Fruit fly (Drosophila melanogaster) whole organism, embryonic: ENCODE results near the gene Cwc25.

Source experiments
- BEAF-32 ChIP-seq: fragments of 200-800 bp; sonication (Bioruptor generic); optimal IDR thresholded peaks from 3 replicates; lab custom pipeline; 2017; ENCODE audit warnings: missing biosample characterization, missing genetic modification characterization, mild to moderate bottlenecking, moderate library complexity, missing genetic modification reagents
- CG10267 ChIP-seq: fragments of 200-800 bp; sonication (Bioruptor generic); optimal IDR thresholded peaks from 2 replicates; lab custom pipeline; 2018; ENCODE audit warnings: missing biosample characterization, mild to moderate bottlenecking, missing genetic modification characterization, moderate library complexity
- CG12299 ChIP-seq: fragments of 200-800 bp; sonication (Bioruptor generic); optimal IDR thresholded peaks from 2 replicates; lab custom pipeline; 2018; ENCODE audit warnings: missing biosample characterization, mild to moderate bottlenecking, missing genetic modification characterization
- CG1233 ChIP-seq: fragments of 200-800 bp; sonication (Bioruptor generic); optimal IDR thresholded peaks from 4 replicates; lab custom pipeline; 2018; ENCODE audit warnings: missing biosample characterization, mild to moderate bottlenecking, missing genetic modification characterization
- CG12391 ChIP-seq: fragments of 200-800 bp; sonication (Bioruptor generic); optimal IDR thresholded peaks from 3 replicates; lab custom pipeline; 2018; ENCODE audit warnings: missing biosample characterization, mild to moderate bottlenecking, missing genetic modification characterization, moderate library complexity
- CG12942 ChIP-seq: fragments of 200-800 bp; sonication (Bioruptor generic); optimal IDR thresholded peaks from 3 replicates; lab custom pipeline; 2016; ENCODE audit warnings: missing biosample characterization, missing genetic modification characterization
- CG15073 ChIP-seq: fragments of 200-800 bp; sonication (Bioruptor generic); optimal IDR thresholded peaks from 2 replicates; lab custom pipeline; 2016; ENCODE audit warnings: missing biosample characterization, missing genetic modification characterization
- CG17385 ChIP-seq: fragments of 200-800 bp; sonication (Bioruptor generic); optimal IDR thresholded peaks from 3 replicates; lab custom pipeline; 2018; ENCODE audit warnings: missing biosample characterization, mild to moderate bottlenecking, missing genetic modification characterization
- CG17912 ChIP-seq: fragments of 200-800 bp; sonication (Bioruptor generic); optimal IDR thresholded peaks from 2 replicates; lab custom pipeline; 2018; ENCODE audit warnings: missing biosample characterization, mild to moderate bottlenecking, missing genetic modification characterization
- CG18262 ChIP-seq: fragments of 200-800 bp; optimal IDR thresholded peaks from 3 replicates; lab custom pipeline; 2019; ENCODE audit warnings: missing biosample characterization, mild to moderate bottlenecking, missing genetic modification characterization, moderate library complexity
- CG2889 ChIP-seq: fragments of 200-800 bp; sonication (Bioruptor generic); IDR thresholded peaks from 3 replicates; pipeline ENCODE4 v1.3.6; 2022; ENCODE audit warnings: missing biosample characterization, missing genetic modification characterization
- CG4707 ChIP-seq: fragments of 200-800 bp; sonication (Bioruptor generic); optimal IDR thresholded peaks from 2 replicates; lab custom pipeline; 2018; ENCODE audit warnings: missing biosample characterization, mild to moderate bottlenecking, missing genetic modification characterization, moderate library complexity
- CG4820 ChIP-seq: fragments of 200-800 bp; sonication (Bioruptor generic); optimal IDR thresholded peaks from 3 replicates; lab custom pipeline; 2016; ENCODE audit warnings: missing biosample characterization, missing genetic modification characterization
- CG6689 ChIP-seq: fragments of 200-800 bp; sonication (Bioruptor generic); IDR thresholded peaks from 2 replicates; pipeline ENCODE4 v1.3.6; 2022; ENCODE audit warnings: missing biosample characterization, missing genetic modification characterization
- CG8388 ChIP-seq: fragments of 200-800 bp; sonication (Bioruptor generic); optimal IDR thresholded peaks from 2 replicates; lab custom pipeline; 2019; ENCODE audit warnings: missing biosample characterization, mild to moderate bottlenecking, missing genetic modification characterization, moderate library complexity
- Camta ChIP-seq: fragments of 200-800 bp; sonication (Bioruptor generic); optimal IDR thresholded peaks from 2 replicates; lab custom pipeline; 2016; ENCODE audit warnings: missing biosample characterization, missing genetic modification characterization
- Hand ChIP-seq: fragments of 200-800 bp; sonication (Bioruptor generic); optimal IDR thresholded peaks from 2 replicates; lab custom pipeline; 2017; ENCODE audit warnings: mild to moderate bottlenecking, missing biosample characterization, missing genetic modification reagents, missing genetic modification characterization
- Hr39 ChIP-seq: fragments of >200 bp; optimal IDR thresholded peaks from 2 replicates; lab custom pipeline; 2017
- Hr51 ChIP-seq, 2 experiments: fragments of 200-800 bp; sonication (Bioruptor generic); optimal IDR thresholded peaks; 2 replicates in 1 of 2; 3 replicates in 1 of 2; lab custom pipeline; 2016 to 2018; ENCODE audit warnings: missing biosample characterization in 2 of 2, missing genetic modification characterization in 2 of 2, mild to moderate bottlenecking in 1 of 2, moderate library complexity in 1 of 2
- Mes4 ChIP-seq: fragments of 200-800 bp; sonication (Bioruptor generic); optimal IDR thresholded peaks from 2 replicates; lab custom pipeline; 2016; ENCODE audit warnings: missing biosample characterization, missing genetic modification characterization
- NC2β ChIP-seq: fragments of 200-800 bp; sonication (Bioruptor generic); optimal IDR thresholded peaks from 2 replicates; lab custom pipeline; 2016; ENCODE audit warnings: missing biosample characterization, missing genetic modification characterization
- Poxn ChIP-seq: fragments of 200-800 bp; sonication (Bioruptor generic); IDR thresholded peaks from 2 replicates; pipeline ENCODE4 v1.3.6; 2022; ENCODE audit warnings: missing biosample characterization, missing genetic modification characterization
- Ptx1 ChIP-seq: fragments of 200-800 bp; sonication (Bioruptor generic); IDR thresholded peaks from 2 replicates; pipeline ENCODE4 v1.3.6; 2022; ENCODE audit warnings: missing biosample characterization, missing genetic modification characterization
- Ravus ChIP-seq: fragments of 200-800 bp; sonication (Bioruptor generic); IDR thresholded peaks from 2 replicates; pipeline ENCODE4 v1.3.6; 2022; ENCODE audit warnings: missing biosample characterization, missing genetic modification characterization
- Trl ChIP-seq, 3 experiments: fragments of >200 bp in 2 of 3; fragments of 200-800 bp in 1 of 3; sonication (Bioruptor generic) in 1 of 3; optimal IDR thresholded peaks; 2 replicates in 1 of 3; 3 replicates in 2 of 3; lab custom pipeline; 2016 to 2017; ENCODE audit warnings: missing biosample characterization in 1 of 3, missing genetic modification characterization in 1 of 3
- Xbp1 ChIP-seq: fragments of 200-800 bp; sonication (Bioruptor generic); optimal IDR thresholded peaks from 3 replicates; lab custom pipeline; 2016; ENCODE audit warnings: missing biosample characterization, mild to moderate bottlenecking, missing genetic modification characterization
- ara ChIP-seq: fragments of 200-800 bp; sonication (Bioruptor generic); IDR thresholded peaks from 2 replicates; pipeline ENCODE4 v1.3.6; 2022; ENCODE audit warnings: missing biosample characterization, missing genetic modification characterization
- az2 ChIP-seq: fragments of 200-800 bp; sonication (Bioruptor generic); optimal IDR thresholded peaks from 3 replicates; lab custom pipeline; 2016; ENCODE audit warnings: missing biosample characterization, missing genetic modification characterization
- bowl ChIP-seq: fragments of 200-800 bp; sonication (Bioruptor generic); IDR thresholded peaks from 2 replicates; pipeline ENCODE4 v1.3.6; 2022; ENCODE audit warnings: missing biosample characterization, missing genetic modification characterization
- cas ChIP-seq: fragments of 200-800 bp; sonication (Bioruptor generic); IDR thresholded peaks from 2 replicates; pipeline ENCODE4 v1.3.6; 2022; ENCODE audit warnings: missing biosample characterization, missing genetic modification characterization
- disco-r ChIP-seq: fragments of 200-800 bp; sonication (Bioruptor generic); optimal IDR thresholded peaks from 2 replicates; lab custom pipeline; 2016; ENCODE audit warnings: missing biosample characterization, missing genetic modification characterization
- dysf ChIP-seq: fragments of 200-800 bp; sonication (Bioruptor generic); IDR thresholded peaks from 3 replicates; pipeline ENCODE4 v1.3.6; 2022; ENCODE audit warnings: missing biosample characterization, missing genetic modification characterization
- fu2 ChIP-seq: fragments of 200-800 bp; sonication (Bioruptor generic); optimal IDR thresholded peaks from 2 replicates; lab custom pipeline; 2016; ENCODE audit warnings: missing biosample characterization, missing genetic modification characterization
- gsb ChIP-seq: fragments of 200-800 bp; sonication (Bioruptor generic); IDR thresholded peaks from 2 replicates; pipeline ENCODE4 v1.3.6; 2022; ENCODE audit warnings: missing biosample characterization, missing genetic modification characterization
- kni ChIP-seq: fragments of 200-800 bp; sonication (Bioruptor generic); optimal IDR thresholded peaks from 3 replicates; lab custom pipeline; 2017; ENCODE audit warnings: mild to moderate bottlenecking, missing biosample characterization, missing genetic modification reagents, missing genetic modification characterization
- luna ChIP-seq: fragments of 200-800 bp; sonication (Bioruptor generic); optimal IDR thresholded peaks from 2 replicates; lab custom pipeline; 2016; ENCODE audit warnings: missing biosample characterization, missing genetic modification characterization
- odd ChIP-seq: fragments of 200-800 bp; sonication (Bioruptor generic); optimal IDR thresholded peaks from 2 replicates; lab custom pipeline; 2017; ENCODE audit warnings: missing biosample characterization, mild to moderate bottlenecking, missing genetic modification characterization
- pzg ChIP-seq: fragments of 200-800 bp; sonication (Bioruptor generic); optimal IDR thresholded peaks from 3 replicates; lab custom pipeline; 2018; ENCODE audit warnings: missing biosample characterization, mild to moderate bottlenecking, missing genetic modification characterization, moderate library complexity
- ro ChIP-seq: fragments of 200-800 bp; sonication (Bioruptor generic); IDR thresholded peaks from 2 replicates; pipeline ENCODE4 v1.3.6; 2022; ENCODE audit warnings: missing biosample characterization, missing genetic modification characterization
- run ChIP-seq: fragments of 200-800 bp; sonication (Bioruptor generic); optimal IDR thresholded peaks from 3 replicates; lab custom pipeline; 2018; ENCODE audit warnings: missing biosample characterization, mild to moderate bottlenecking, missing genetic modification characterization
- salm ChIP-seq: fragments of 200-800 bp; sonication (Bioruptor generic); optimal IDR thresholded peaks from 2 replicates; lab custom pipeline; 2018; ENCODE audit warnings: missing biosample characterization, mild to moderate bottlenecking, missing genetic modification characterization
- sima ChIP-seq: fragments of 200-800 bp; sonication (Bioruptor generic); optimal IDR thresholded peaks from 2 replicates; lab custom pipeline; 2016; ENCODE audit warnings: missing biosample characterization, missing genetic modification characterization
- sna ChIP-seq: fragments of 200-800 bp; sonication (Bioruptor generic); IDR thresholded peaks from 2 replicates; pipeline ENCODE4 v1.3.6; 2022; ENCODE audit warnings: missing biosample characterization, missing genetic modification characterization; ENCODE audit not compliant: partially characterized antibody
- sob ChIP-seq: fragments of 200-800 bp; sonication (Bioruptor generic); IDR thresholded peaks from 2 replicates; pipeline ENCODE4 v1.3.6; 2022; ENCODE audit warnings: missing biosample characterization, missing genetic modification characterization
- stwl ChIP-seq: fragments of 200-800 bp; sonication (Bioruptor generic); optimal IDR thresholded peaks from 3 replicates; lab custom pipeline; 2018; ENCODE audit warnings: missing biosample characterization, mild to moderate bottlenecking, missing genetic modification characterization, moderate library complexity
- tgo ChIP-seq: fragments of 200-800 bp; sonication (Bioruptor generic); IDR thresholded peaks from 3 replicates; pipeline ENCODE4 v1.3.6; 2022; ENCODE audit warnings: missing biosample characterization, missing genetic modification characterization
- z ChIP-seq: fragments of 200-800 bp; sonication (Bioruptor generic); IDR thresholded peaks from 3 replicates; pipeline ENCODE4 v1.3.6; 2022; ENCODE audit warnings: missing biosample characterization, missing genetic modification characterization
- zen2 ChIP-seq: fragments of 200-800 bp; sonication (Bioruptor generic); IDR thresholded peaks from 3 replicates; pipeline ENCODE4 v1.3.6; 2022; ENCODE audit warnings: missing biosample characterization, missing genetic modification characterization; ENCODE audit not compliant: partially characterized antibody

Cwc25 gene

dm6 chr2L:2751085-2751710 is 6.3 kb downstream of the Cwc25 start (continued):
- TF ChIP-seq Trl (optimal IDR thresholded peaks at IDR 0.05; lab: Kevin White, UChicago) (peak in 1 of 2 experiments; percentile 55), Trl (GFP tag; optimal IDR thresholded peaks at IDR 0.05; lab: Kevin White, UChicago) (no peak), CG12391 (tag; lab: Kevin White, UChicago) (no peak), z (no peak), Hr39 (lab: Kevin White, UChicago) (no peak), Poxn (GFP tag; lab: Robert Waterston, UW) (no peak), ara (no peak), CG17912 (GFP tag; lab: Kevin White, UChicago) (no peak), luna (GFP tag; lab: Kevin White, UChicago) (no peak), Ravus (no peak), BEAF-32 (peak; percentile 4), CG15073 (GFP tag; lab: Kevin White, UChicago) (no peak)

- TF ChIP-seq az2 (GFP tag; lab: Kevin White, UChicago) (peak; percentile 84), bowl (GFP tag; lab: Robert Waterston, UW) (no peak), CG4820 (GFP tag; lab: Kevin White, UChicago) (peak; percentile 80), sima (GFP tag; lab: Kevin White, UChicago) (peak; percentile 62), dysf (GFP tag; lab: Robert Waterston, UW) (no peak), fu2 (peak; percentile 87), cas (GFP tag; lab: Robert Waterston, UW) (no peak), CG12299 (tag; lab: Kevin White, UChicago) (peak; percentile 86), sna (GFP tag; lab: Robert Waterston, UW) (no peak), salm (peak; percentile 77), Hr51 (GFP tag; optimal IDR thresholded peaks at IDR 0.05; lab: Kevin White, UChicago) (peak; percentile 70 to 92), tgo (GFP tag; lab: Robert Waterston, UW) (no peak), CG2889 (GFP tag; lab: Robert Waterston, UW) (no peak), pzg (no peak), zen2 (GFP tag; lab: Robert Waterston, UW) (no peak), odd (GFP tag; lab: Kevin White, UChicago) (peak; percentile 82), gsb (no peak), CG18262 (peak; percentile 89), CG8388 (GFP tag; lab: Kevin White, UChicago) (peak; percentile 77), sob (GFP tag; lab: Robert Waterston, UW) (no peak), Ptx1 (GFP tag; lab: Robert Waterston, UW) (no peak), CG4707 (GFP tag; lab: Kevin White, UChicago) (no peak), CG1233 (GFP tag; lab: Kevin White, UChicago) (peak; percentile 84), kni (GFP tag; lab: Kevin White, UChicago) (peak; percentile 50), disco-r (GFP tag; lab: Kevin White, UChicago) (peak; percentile 71), Trl (optimal IDR thresholded peaks at IDR 0.05; lab: Kevin White, UChicago) (no peak), Trl (GFP tag; optimal IDR thresholded peaks at IDR 0.05; lab: Kevin White, UChicago) (peak; percentile 86), stwl (tag; lab: Kevin White, UChicago) (no peak), Hand (peak; percentile 84), CG6689 (GFP tag; lab: Robert Waterston, UW) (no peak), Xbp1 (GFP tag; lab: Kevin White, UChicago) (peak; percentile 73), run (tag; lab: Kevin White, UChicago) (peak; percentile 70), NC2β (GFP tag; lab: Kevin White, UChicago) (peak; percentile 81), Mes4 (GFP tag; lab: Kevin White, UChicago) (peak; percentile 79), CG17385 (GFP tag; lab: Kevin White, UChicago) (peak; percentile 79), CG10267 (peak; percentile 63), ro (no peak), CG12942 (GFP tag; lab: Kevin White, UChicago) (peak; percentile 80), CG12391 (tag; lab: Kevin White, UChicago) (peak; percentile 83), Camta (GFP tag; lab: Kevin White, UChicago) (peak; percentile 86)
These were observed 7.1 kb downstream of the Cwc25 start, which contains the start of gene Bacc for dm6 chr2L:2751904-2752459. TSS of gene Bacc (plus strand) at chr2L:2752445.
